Worm (Caenorhabditis elegans) whole organism, late embryonic: Measurements from ENCODE around the gene F14D12.1.

ENCODE experiments used
- C38D4.7 ChIP-seq: fragments of 200-800 bp; sonication (Bioruptor generic); optimal IDR thresholded peaks from 2 replicates; lab custom pipeline; 2018; ENCODE audit warnings: mild to moderate bottlenecking, missing genetic modification characterization, moderate library complexity, missing compliant biosample characterization
- hlh-30 ChIP-seq: sonication (generic microtip); optimal IDR thresholded peaks from 2 replicates; lab custom pipeline; 2017; ENCODE audit warnings: antibody characterized with exemption, missing genetic modification characterization, missing compliant biosample characterization; ENCODE audit not compliant: insufficient read depth
- lin-11 ChIP-seq: fragments of 200-800 bp; sonication (Bioruptor generic); optimal IDR thresholded peaks from 2 replicates; lab custom pipeline; 2018; ENCODE audit warnings: mild to moderate bottlenecking, missing genetic modification characterization, missing compliant biosample characterization
- nfya-1 ChIP-seq: sonication (generic microtip); optimal IDR thresholded peaks from 2 replicates; lab custom pipeline; 2017; ENCODE audit warnings: missing genetic modification characterization, mild to moderate bottlenecking, missing compliant biosample characterization, antibody characterized with exemption, moderate library complexity
- nhr-11 ChIP-seq: fragments of 150-350 bp; optimal IDR thresholded peaks from 2 replicates; lab custom pipeline; 2014; ENCODE audit warnings: missing biosample characterization, missing genetic modification characterization
- pqm-1 ChIP-seq: sonication (generic microtip); optimal IDR thresholded peaks from 2 replicates; lab custom pipeline; 2016; ENCODE audit warnings: missing genetic modification characterization, missing compliant biosample characterization
- tbx-2 ChIP-seq: sonication (generic microtip); optimal IDR thresholded peaks from 2 replicates; lab custom pipeline; 2016; ENCODE audit warnings: missing genetic modification characterization, missing compliant biosample characterization
- zip-5 ChIP-seq: sonication (generic microtip); optimal IDR thresholded peaks from 2 replicates; lab custom pipeline; 2016; ENCODE audit warnings: missing genetic modification characterization, missing compliant biosample characterization

ce11 chrX:5645606-5646005 lies 42.0 kb downstream of the F14D12.1 start:
- TF ChIP-seq hlh-30 (tag; lab: Kevin White, UChicago) = no peak
- TF ChIP-seq nhr-11 (tag; lab: Kevin White, UChicago) = no peak
- TF ChIP-seq tbx-2 (tag; lab: Kevin White, UChicago) = no peak
- TF ChIP-seq C38D4.7 (GFP tag; lab: Kevin White, UChicago) = no peak
- TF ChIP-seq lin-11 (tag; lab: Kevin White, UChicago) = no peak
- TF ChIP-seq zip-5 (tag; lab: Kevin White, UChicago) = no peak
- no peak for TF ChIP-seq nfya-1 (tag; lab: Kevin White, UChicago)
- TF ChIP-seq pqm-1 (tag; lab: Kevin White, UChicago) = no peak
